Worm (Caenorhabditis elegans) whole organism, L4/young adult: ENCODE measurements around the gene ZK228.13.

Experiments
- W03F9.2 ChIP-seq: fragments of 150-350 bp; optimal IDR thresholded peaks from 2 replicates; lab custom pipeline; 2014; ENCODE audit warnings: missing biosample characterization, missing genetic modification characterization
- dao-5 ChIP-seq: sonication (generic microtip); optimal IDR thresholded peaks from 2 replicates; lab custom pipeline; 2016; ENCODE audit warnings: missing genotype, missing genetic modification characterization, moderate library complexity, missing compliant biosample characterization
- him-1 ChIP-seq: sonication (generic microtip); optimal IDR thresholded peaks from 2 replicates; lab custom pipeline; 2016; ENCODE audit warnings: missing genotype, missing genetic modification reagents, missing genetic modification characterization, missing compliant biosample characterization

ce11 chrV:18424471-18424870 is 43.5 kb downstream of the ZK228.13 start, which contains the start of gene ZK262.4:
- no peak for TF ChIP-seq him-1 (tag; lab: Kevin White, UChicago)
- TF ChIP-seq dao-5 (tag; lab: Kevin White, UChicago), result no peak
- TF ChIP-seq W03F9.2, result no peak
